Worm (Caenorhabditis elegans) whole organism, L3 larva: ENCODE data around the gene uig-1.

ENCODE experiments used
- nhr-12 ChIP-seq: fragments of 150-350 bp; optimal IDR thresholded peaks from 2 replicates; lab custom pipeline; 2014; ENCODE audit warnings: missing biosample characterization, missing genetic modification characterization
- skn-1 ChIP-seq: fragments of 150-350 bp; optimal IDR thresholded peaks from 2 replicates; lab custom pipeline; 2014; ENCODE audit warnings: missing biosample characterization, missing genetic modification characterization

DNA sequence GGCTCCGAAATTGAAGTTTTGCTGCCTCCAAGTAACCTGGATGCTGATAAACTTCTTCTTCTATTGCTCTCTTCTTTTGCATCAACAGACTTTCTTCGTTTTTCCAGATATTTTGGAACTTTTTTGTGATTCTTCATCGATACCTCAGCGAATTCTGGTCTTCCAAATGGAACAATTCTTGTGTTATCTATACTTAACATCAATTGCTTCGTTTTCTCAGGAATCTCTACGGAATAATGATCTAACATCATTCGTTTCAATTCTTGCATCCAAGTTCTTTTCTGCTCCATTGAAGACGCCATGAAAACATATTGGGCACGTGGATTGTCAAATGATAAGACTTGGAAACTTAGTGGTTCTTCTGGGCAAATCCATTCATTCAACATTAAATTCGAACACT, 19.8 kb downstream of the uig-1 start, which contains the start of gene F32F2.4:
- no peak for TF ChIP-seq nhr-12
- TF ChIP-seq skn-1 (tag; lab: Kevin White, UChicago): no peak
